Worm (Caenorhabditis elegans) whole organism, L1 larva: ENCODE measurements around the gene grl-15.
A peak's percentile ranks its signal among the peaks of the same experiment; 100 is the strongest.

Source experiments
- C04F5.9 ChIP-seq: sonication (generic microtip); optimal IDR thresholded peaks from 2 replicates; lab custom pipeline; 2016; ENCODE audit warnings: missing genetic modification characterization, missing compliant biosample characterization
- C16A3.4 ChIP-seq: fragments of 150-350 bp; optimal IDR thresholded peaks from 2 replicates; lab custom pipeline; 2014; ENCODE audit warnings: missing biosample characterization, missing genetic modification characterization
- F16B12.6 ChIP-seq: fragments of 150-350 bp; optimal IDR thresholded peaks from 2 replicates; lab custom pipeline; 2014; ENCODE audit warnings: missing biosample characterization, missing genetic modification characterization
- Y116A8C.19 ChIP-seq: sonication (generic microtip); optimal IDR thresholded peaks from 2 replicates; lab custom pipeline; 2016; ENCODE audit warnings: missing compliant biosample characterization, missing genetic modification characterization, borderline replicate concordance
- aly-2 ChIP-seq: fragments of 150-350 bp; optimal IDR thresholded peaks from 2 replicates; lab custom pipeline; 2014; ENCODE audit warnings: missing biosample characterization, missing genetic modification characterization
- blmp-1 ChIP-seq: fragments of 150-350 bp; optimal IDR thresholded peaks from 2 replicates; lab custom pipeline; 2014; ENCODE audit warnings: missing biosample characterization, missing genetic modification characterization
- ceh-63 ChIP-seq: fragments of 200-800 bp; sonication (Bioruptor generic); optimal IDR thresholded peaks from 2 replicates; lab custom pipeline; 2018; ENCODE audit warnings: mild to moderate bottlenecking, missing genetic modification characterization, missing compliant biosample characterization
- ceh-82 ChIP-seq, 3 experiments: fragments of 150-350 bp in 1 of 3; sonication (generic microtip) in 2 of 3; optimal IDR thresholded peaks; 2 replicates each; lab custom pipeline; 2014 to 2017; ENCODE audit warnings: missing biosample characterization in 3 of 3, missing genetic modification characterization in 3 of 3
- ceh-90 ChIP-seq: sonication (generic microtip); optimal IDR thresholded peaks from 2 replicates; lab custom pipeline; 2016; ENCODE audit warnings: missing genetic modification characterization, missing compliant biosample characterization
- ces-1 ChIP-seq: fragments of 150-350 bp; optimal IDR thresholded peaks from 2 replicates; lab custom pipeline; 2014; ENCODE audit warnings: missing biosample characterization, missing genetic modification reagents, missing genetic modification characterization
- efl-1 ChIP-seq, 4 experiments: fragments of 150-350 bp; optimal IDR thresholded peaks in 3 of 4; peaks in 1 of 4; 1 replicate in 1 of 4; 2 replicates in 3 of 4; lab custom pipeline; 2014; ENCODE audit warnings: missing biosample characterization in 2 of 4, missing genetic modification characterization in 2 of 4, missing genetic modification reagents in 2 of 4
- fkh-10 ChIP-seq: sonication (generic microtip); optimal IDR thresholded peaks from 2 replicates; lab custom pipeline; 2017; ENCODE audit warnings: missing biosample characterization, missing genetic modification reagents, missing genetic modification characterization
- fkh-8 ChIP-seq: sonication (generic microtip); optimal IDR thresholded peaks from 2 replicates; lab custom pipeline; 2016; ENCODE audit warnings: mild to moderate bottlenecking, missing genetic modification characterization, missing compliant biosample characterization
- fos-1 ChIP-seq: fragments of 150-350 bp; optimal IDR thresholded peaks from 2 replicates; lab custom pipeline; 2014; ENCODE audit warnings: missing biosample characterization, missing genetic modification characterization
- hlh-17 ChIP-seq: fragments of 200-800 bp; sonication (Bioruptor generic); optimal IDR thresholded peaks from 2 replicates; lab custom pipeline; 2018; ENCODE audit warnings: missing genetic modification characterization, mild to moderate bottlenecking, missing compliant biosample characterization, moderate library complexity, borderline replicate concordance
- hlh-4 ChIP-seq: sonication (generic microtip); optimal IDR thresholded peaks from 2 replicates; lab custom pipeline; 2016; ENCODE audit warnings: mild to moderate bottlenecking, missing genetic modification characterization, missing compliant biosample characterization
- hpl-2 ChIP-seq: fragments of 150-350 bp; optimal IDR thresholded peaks from 2 replicates; lab custom pipeline; 2014; ENCODE audit warnings: missing biosample characterization, missing genetic modification reagents, missing genetic modification characterization
- isw-1 ChIP-seq: fragments of 200-800 bp; sonication (Bioruptor generic); IDR thresholded peaks from 2 replicates; pipeline ENCODE4 v1.3.6; 2022; ENCODE audit warnings: missing genetic modification characterization, missing compliant biosample characterization
- jun-1 ChIP-seq: fragments of 150-350 bp; optimal IDR thresholded peaks from 2 replicates; lab custom pipeline; 2014; ENCODE audit warnings: missing biosample characterization, missing genetic modification reagents, missing genetic modification characterization
- lin-35 ChIP-seq, 2 experiments: fragments of 150-350 bp; optimal IDR thresholded peaks; 2 replicates each; lab custom pipeline; 2014; ENCODE audit warnings: missing biosample characterization in 2 of 2, missing genetic modification characterization in 2 of 2, missing genetic modification reagents in 2 of 2
- lsy-2 ChIP-seq, 2 experiments: fragments of 150-350 bp; optimal IDR thresholded peaks; 2 replicates each; lab custom pipeline; 2014; ENCODE audit warnings: missing biosample characterization in 2 of 2, missing genetic modification characterization in 2 of 2
- mab-9 ChIP-seq: fragments of 200-800 bp; sonication (Bioruptor generic); IDR thresholded peaks from 2 replicates; pipeline ENCODE4 v1.3.6; 2022; ENCODE audit warnings: missing genetic modification reagents, missing genetic modification characterization, missing compliant biosample characterization
- mef-2 ChIP-seq: fragments of 150-350 bp; optimal IDR thresholded peaks from 2 replicates; lab custom pipeline; 2014; ENCODE audit warnings: missing biosample characterization, missing genetic modification characterization
- nhr-11 ChIP-seq: fragments of 150-350 bp; optimal IDR thresholded peaks from 2 replicates; lab custom pipeline; 2014; ENCODE audit warnings: missing biosample characterization, missing genetic modification characterization
- nhr-19 ChIP-seq: fragments of 200-800 bp; sonication (Bioruptor generic); conservative IDR thresholded peaks from 2 replicates; pipeline ENCODE4 v1.3.6; 2022; ENCODE audit warnings: missing genetic modification characterization, missing compliant biosample characterization
- nhr-20 ChIP-seq: sonication (generic microtip); optimal IDR thresholded peaks from 2 replicates; lab custom pipeline; 2016; ENCODE audit warnings: mild to moderate bottlenecking, missing genetic modification characterization, missing compliant biosample characterization
- nhr-47 ChIP-seq: sonication (generic microtip); optimal IDR thresholded peaks from 2 replicates; lab custom pipeline; 2016; ENCODE audit warnings: mild to moderate bottlenecking, missing genetic modification characterization, moderate library complexity, missing compliant biosample characterization
- nhr-71 ChIP-seq: sonication (generic microtip); optimal IDR thresholded peaks from 2 replicates; lab custom pipeline; 2016; ENCODE audit warnings: mild to moderate bottlenecking, missing genetic modification characterization, moderate library complexity, missing compliant biosample characterization
- nhr-85 ChIP-seq: sonication (generic microtip); peaks from one replicate; lab custom pipeline; 2016; ENCODE audit warnings: missing genetic modification characterization, inconsistent platforms, missing compliant biosample characterization
- pag-3 ChIP-seq: sonication (generic microtip); optimal IDR thresholded peaks from 2 replicates; lab custom pipeline; 2017; ENCODE audit warnings: missing genetic modification characterization, mild to moderate bottlenecking, missing compliant biosample characterization, antibody characterized with exemption, borderline replicate concordance; ENCODE audit not compliant: insufficient read depth
- pqm-1 ChIP-seq: sonication (generic microtip); optimal IDR thresholded peaks from 3 replicates; lab custom pipeline; 2017; ENCODE audit warnings: missing biosample characterization, missing genetic modification characterization
- snpc-4 ChIP-seq: fragments of 150-350 bp; optimal IDR thresholded peaks from 2 replicates; lab custom pipeline; 2014; ENCODE audit warnings: missing biosample characterization, missing genetic modification characterization
- snu-23 ChIP-seq: sonication (generic microtip); optimal IDR thresholded peaks from 2 replicates; lab custom pipeline; 2016; ENCODE audit warnings: missing genetic modification characterization, missing compliant biosample characterization
- sox-4 ChIP-seq: sonication (generic microtip); optimal IDR thresholded peaks from 2 replicates; lab custom pipeline; 2016; ENCODE audit warnings: missing genetic modification characterization, missing compliant biosample characterization
- sptf-1 ChIP-seq: fragments of 150-350 bp; optimal IDR thresholded peaks from 2 replicates; lab custom pipeline; 2014; ENCODE audit warnings: missing biosample characterization, missing genetic modification characterization
- swsn-7 ChIP-seq: sonication (generic microtip); optimal IDR thresholded peaks from 2 replicates; lab custom pipeline; 2016; ENCODE audit warnings: missing genetic modification characterization, missing compliant biosample characterization
- tbx-2 ChIP-seq: sonication (generic microtip); optimal IDR thresholded peaks from 2 replicates; lab custom pipeline; 2016; ENCODE audit warnings: missing genetic modification characterization, missing compliant biosample characterization
- unc-130 ChIP-seq: fragments of 150-350 bp; optimal IDR thresholded peaks from 2 replicates; lab custom pipeline; 2017; ENCODE audit warnings: missing biosample characterization, missing genetic modification characterization, inconsistent platforms
- unc-30 ChIP-seq: sonication (generic microtip); optimal IDR thresholded peaks from 2 replicates; lab custom pipeline; 2017; ENCODE audit warnings: missing biosample characterization, missing genetic modification characterization
- unc-86 ChIP-seq: sonication (generic microtip); optimal IDR thresholded peaks from 2 replicates; lab custom pipeline; 2016; ENCODE audit warnings: missing genetic modification characterization, missing compliant biosample characterization
- xbp-1 ChIP-seq: sonication (generic microtip); optimal IDR thresholded peaks from 2 replicates; lab custom pipeline; 2016; ENCODE audit warnings: missing genetic modification characterization, missing compliant biosample characterization
- ztf-4 ChIP-seq: fragments of 150-350 bp; optimal IDR thresholded peaks from 2 replicates; lab custom pipeline; 2014; ENCODE audit warnings: missing biosample characterization, missing genetic modification characterization

Gene grl-15

DNA sequence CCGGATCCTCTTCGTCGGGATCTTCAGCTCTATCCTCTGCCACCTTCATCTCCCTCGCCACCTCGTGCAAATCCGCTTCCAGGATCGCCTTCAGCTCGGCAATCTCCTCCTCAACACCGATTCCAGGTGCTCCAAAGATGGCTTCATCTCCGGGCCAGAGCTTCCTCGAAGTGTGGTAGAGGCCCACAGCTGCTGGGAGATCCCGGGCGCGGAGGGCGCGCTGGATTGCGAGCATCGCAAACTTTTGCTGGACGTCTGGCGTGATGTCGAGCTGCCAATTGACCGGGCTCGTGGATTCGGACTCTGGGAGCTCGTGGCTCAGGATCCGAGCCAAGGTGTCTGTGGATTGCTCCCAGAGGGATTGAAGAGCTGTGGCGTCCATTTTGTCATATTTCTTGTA, 9.8 kb upstream of the grl-15 start:
- TF ChIP-seq ceh-63 (no peak), hlh-17 (GFP tag; lab: Kevin White, UChicago) (no peak)

DNA sequence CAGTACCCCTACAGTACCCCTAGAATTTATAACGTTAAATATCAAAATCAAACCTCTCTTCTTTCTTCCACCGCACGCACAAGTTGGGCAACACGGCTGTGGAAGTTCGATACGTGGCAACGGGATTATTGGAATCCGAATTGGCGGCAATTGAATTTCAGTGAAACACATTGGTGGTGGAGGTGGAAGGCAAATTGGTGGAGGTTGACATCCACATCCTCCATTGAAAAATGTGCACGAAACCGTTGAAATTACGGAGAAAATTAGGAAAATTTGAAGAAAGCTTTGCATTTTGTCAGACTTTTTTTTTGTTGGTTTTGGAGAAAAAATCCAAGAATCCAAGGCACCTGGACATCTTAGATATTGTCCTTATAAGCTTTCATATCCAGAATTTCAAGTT, 455 bp downstream of the grl-15 start:
- no peak for TF ChIP-seq pqm-1
- TF ChIP-seq xbp-1 = no peak
- no peak for TF ChIP-seq nhr-71 (tag; lab: Kevin White, UChicago)
- no peak for TF ChIP-seq hlh-17 (GFP tag; lab: Kevin White, UChicago)

DNA sequence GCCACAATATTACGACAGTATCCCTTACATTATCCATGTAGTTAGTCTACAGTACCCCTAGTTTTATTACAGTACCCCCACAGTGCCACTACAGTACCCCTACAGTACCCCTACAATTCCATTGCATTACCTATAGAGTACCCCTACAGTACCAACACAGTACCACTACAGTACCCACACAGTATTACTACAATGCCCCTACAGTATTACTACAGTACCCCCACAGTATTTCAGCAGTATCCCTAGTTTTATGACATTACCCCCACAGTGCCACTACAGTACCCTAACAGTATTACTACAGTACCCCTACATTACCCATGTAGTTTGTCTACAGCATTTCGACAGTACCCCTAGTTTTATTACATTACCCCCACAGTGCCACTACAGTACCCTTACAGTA, 2.3 kb downstream of the grl-15 start:
- TF ChIP-seq unc-130 (no peak), efl-1 (optimal IDR thresholded peaks at IDR 0.05; lab: Kevin White, UChicago) (no peak), efl-1 (GFP tag; optimal IDR thresholded peaks at IDR 0.05 in 1 of 2; lab: Kevin White, UChicago) (peak in 1 of 2 experiments; percentile 84)

DNA sequence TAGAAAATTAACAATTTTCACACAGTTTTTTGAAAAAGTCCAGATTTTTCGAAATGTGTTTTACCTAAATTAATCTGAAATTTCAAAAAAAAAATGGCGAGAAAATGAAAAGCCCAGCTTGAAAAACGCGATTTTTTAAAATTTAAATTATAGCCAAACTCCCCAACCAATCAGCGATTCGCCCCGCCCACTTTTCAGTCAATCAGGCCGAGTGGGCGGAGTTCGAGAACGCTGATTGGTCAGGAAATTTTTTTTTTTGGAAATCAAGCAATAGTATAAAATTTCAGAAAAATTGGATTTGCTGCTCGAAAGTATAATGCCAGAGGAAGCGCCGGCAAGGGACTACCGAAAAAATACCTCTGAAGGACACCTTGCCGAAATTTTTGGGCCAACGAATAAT, 4.3 kb downstream of the grl-15 start:
- TF ChIP-seq nhr-11 (tag; lab: Kevin White, UChicago) = no peak
- no peak for TF ChIP-seq blmp-1 (tag; lab: Kevin White, UChicago)
- no peak for TF ChIP-seq nhr-85 (tag; lab: Kevin White, UChicago)
- no peak for TF ChIP-seq hpl-2 (GFP tag; lab: Kevin White, UChicago)
- no peak for TF ChIP-seq xbp-1
- no peak for TF ChIP-seq swsn-7 (tag; lab: Kevin White, UChicago)
- TF ChIP-seq sox-4 (tag; lab: Kevin White, UChicago) = no peak
- TF ChIP-seq mab-9 (GFP tag; lab: Robert Waterston, UW) = no peak
- TF ChIP-seq ceh-90 (tag; lab: Kevin White, UChicago) = no peak
- no peak for TF ChIP-seq aly-2

DNA sequence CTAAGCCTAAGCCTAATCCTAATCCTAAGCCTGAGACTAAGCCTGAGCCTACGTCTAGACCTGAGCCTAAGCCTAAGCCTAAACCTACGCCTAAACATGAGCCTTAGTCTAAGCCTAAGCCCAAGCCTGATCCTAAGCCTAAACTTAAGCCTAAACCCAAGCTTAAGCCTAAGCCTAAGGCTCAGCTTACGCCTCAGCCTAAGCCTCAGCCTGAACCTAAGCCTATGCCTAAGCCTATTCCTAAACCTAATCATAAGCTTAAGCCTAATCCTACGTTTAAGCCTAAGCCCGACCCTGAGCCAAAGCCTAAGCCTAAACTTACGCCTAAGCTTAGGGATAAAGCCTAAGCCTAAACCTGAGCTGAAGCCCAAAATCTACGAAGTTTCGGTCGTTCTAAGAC, 5.6 kb downstream of the grl-15 start:
- TF ChIP-seq nhr-85 (tag; lab: Kevin White, UChicago) (peak; percentile 37), tbx-2 (tag; lab: Kevin White, UChicago) (no peak), unc-86 (tag; lab: Kevin White, UChicago) (no peak), F16B12.6 (tag; lab: Kevin White, UChicago) (no peak)

DNA sequence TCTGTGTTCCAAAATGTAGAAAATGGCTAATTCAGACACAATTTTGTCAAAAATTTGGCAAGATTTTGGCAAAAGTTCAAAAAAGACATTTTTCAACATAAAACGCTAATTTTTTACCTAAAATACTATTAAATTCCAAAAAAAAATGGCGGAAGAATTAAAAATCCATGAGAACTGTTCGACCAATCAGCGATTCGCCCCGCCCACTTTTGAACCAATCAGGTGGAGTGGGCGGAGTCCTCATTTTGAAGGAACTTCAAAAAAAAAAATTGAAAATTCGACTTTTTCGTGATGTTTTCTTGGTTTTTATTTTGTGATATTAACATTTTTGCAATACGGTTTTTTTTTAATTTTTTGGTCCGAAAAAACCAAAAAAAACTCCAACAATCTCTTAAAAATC, 7.9 kb downstream of the grl-15 start:
- no peak for TF ChIP-seq fkh-10
- TF ChIP-seq fos-1 (tag; lab: Kevin White, UChicago) = no peak
- no peak for TF ChIP-seq sptf-1 (tag; lab: Kevin White, UChicago)
- no peak for TF ChIP-seq unc-30
- no peak for TF ChIP-seq xbp-1
- TF ChIP-seq Y116A8C.19 (tag; lab: Kevin White, UChicago) = no peak
- no peak for TF ChIP-seq hlh-4
- TF ChIP-seq pag-3 = no peak
- TF ChIP-seq ceh-63 = no peak
- TF ChIP-seq lsy-2 (tag; optimal IDR thresholded peaks at IDR 0.05; lab: Kevin White, UChicago) = no peak
- TF ChIP-seq C04F5.9 (tag; lab: Kevin White, UChicago) = no peak
- TF ChIP-seq lin-35 (GFP tag; optimal IDR thresholded peaks at IDR 0.05; lab: Kevin White, UChicago) = no peak
- TF ChIP-seq, all 84 proteins: peak for 0

DNA sequence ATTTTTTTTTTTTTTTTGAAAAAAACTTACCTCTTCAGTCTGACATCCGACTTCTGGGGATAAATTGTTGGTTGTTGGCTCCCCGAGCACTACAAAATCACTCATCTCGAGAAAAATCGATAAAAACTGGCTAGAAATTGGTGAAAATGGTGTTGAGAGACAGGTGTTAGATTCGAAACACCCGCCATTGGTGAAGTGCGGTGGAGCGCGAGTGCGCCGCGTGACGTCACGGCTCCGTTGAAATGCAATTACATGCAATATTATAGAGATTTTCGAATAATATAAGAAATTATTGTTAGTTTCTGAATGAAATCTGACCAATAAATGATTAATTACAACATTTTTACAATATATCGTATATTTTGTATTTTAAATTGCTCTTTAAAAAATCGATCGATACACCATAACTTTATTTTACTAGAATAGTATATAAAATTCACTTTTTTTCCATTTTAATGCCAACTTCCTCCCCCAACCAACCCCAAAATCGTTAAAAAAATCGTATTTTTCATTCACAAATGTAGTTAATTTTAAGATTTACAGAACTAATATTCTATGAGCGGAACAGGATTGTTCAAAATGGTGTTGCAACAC, 9.6 kb downstream of the grl-15 start, which contains the start of the genes Y75B8A.18 and Y75B8A.19:
Gene Y75B8A.18, minus strand, starts transcription at position 142 of the 594 bp plus-strand sequence.
Gene Y75B8A.19, plus strand, starts transcription at position 544 of the 594 bp plus-strand sequence.
- peak; percentile 65 for TF ChIP-seq snpc-4 (tag; lab: Kevin White, UChicago)
- no peak for TF ChIP-seq jun-1 (tag; lab: Kevin White, UChicago)
- TF ChIP-seq nhr-19 (GFP tag; lab: Robert Waterston, UW) = peak; percentile 69
- TF ChIP-seq snu-23 (GFP tag; lab: Kevin White, UChicago) = peak; percentile 68
- TF ChIP-seq fkh-8 (tag; lab: Kevin White, UChicago) = peak; percentile 67
- peak; percentile 71 for TF ChIP-seq tbx-2 (tag; lab: Kevin White, UChicago)
- TF ChIP-seq ztf-4 = no peak
- peak; percentile 47 for TF ChIP-seq nhr-20
- TF ChIP-seq ces-1 (GFP tag; lab: Kevin White, UChicago) = no peak
- TF ChIP-seq mef-2 = no peak
- peak; percentile 82 for TF ChIP-seq nhr-47 (tag; lab: Kevin White, UChicago)
- TF ChIP-seq C16A3.4 (tag; lab: Kevin White, UChicago) = peak; percentile 71
- TF ChIP-seq lsy-2 (tag; optimal IDR thresholded peaks at IDR 0.05; lab: Kevin White, UChicago) = peak; percentile 69 to 81
- peak in 2 of 3 experiments; percentile 39 to 78 for TF ChIP-seq ceh-82 (tag; optimal IDR thresholded peaks at IDR 0.05; lab: Kevin White, UChicago)
- TF ChIP-seq ceh-90 (tag; lab: Kevin White, UChicago) = no peak
- TF ChIP-seq swsn-7 (tag; lab: Kevin White, UChicago) = peak; percentile 54
- TF ChIP-seq isw-1 = peak; percentile 71
